Fruit fly (Drosophila melanogaster) whole organism, embryonic: ENCODE data around the gene Ndae1.

Experiments used
- Asciz ChIP-seq: fragments of 200-800 bp; sonication (Bioruptor generic); optimal IDR thresholded peaks from 2 replicates; lab custom pipeline; 2017; ENCODE audit warnings: missing biosample characterization, mild to moderate bottlenecking, missing genetic modification characterization, missing genetic modification reagents
- Atf6 ChIP-seq: fragments of 200-800 bp; sonication (Bioruptor generic); IDR thresholded peaks from 2 replicates; pipeline ENCODE4 v1.3.6; 2022; ENCODE audit warnings: missing biosample characterization, missing genetic modification characterization
- CG10654 ChIP-seq: fragments of 200-800 bp; sonication (Bioruptor generic); optimal IDR thresholded peaks from 2 replicates; lab custom pipeline; 2016; ENCODE audit warnings: missing biosample characterization, missing genetic modification characterization
- CG12071 ChIP-seq: fragments of 200-800 bp; sonication (Bioruptor generic); optimal IDR thresholded peaks from 3 replicates; lab custom pipeline; 2018; ENCODE audit warnings: missing biosample characterization, mild to moderate bottlenecking, missing genetic modification characterization
- CG12236 ChIP-seq: fragments of 200-800 bp; sonication (Bioruptor generic); optimal IDR thresholded peaks from 2 replicates; lab custom pipeline; 2016; ENCODE audit warnings: missing biosample characterization, missing genetic modification characterization
- CG12942 ChIP-seq: fragments of 200-800 bp; sonication (Bioruptor generic); optimal IDR thresholded peaks from 3 replicates; lab custom pipeline; 2016; ENCODE audit warnings: missing biosample characterization, missing genetic modification characterization
- CG13287 ChIP-seq: fragments of 200-800 bp; sonication (Bioruptor generic); IDR thresholded peaks from 2 replicates; pipeline ENCODE4 v1.3.6; 2022; ENCODE audit warnings: missing biosample characterization, missing genetic modification characterization; ENCODE audit not compliant: partially characterized antibody
- CG13624 ChIP-seq: fragments of 200-800 bp; sonication (Bioruptor generic); optimal IDR thresholded peaks from 2 replicates; lab custom pipeline; 2016; ENCODE audit warnings: missing biosample characterization, missing genetic modification characterization
- CG15479 ChIP-seq: fragments of 200-800 bp; sonication (Bioruptor generic); optimal IDR thresholded peaks from 3 replicates; lab custom pipeline; 2019; ENCODE audit warnings: missing biosample characterization, mild to moderate bottlenecking, missing genetic modification characterization, moderate library complexity
- CG16813 ChIP-seq: fragments of 200-800 bp; sonication (Bioruptor generic); IDR thresholded peaks from 3 replicates; pipeline ENCODE4 v1.3.6; 2022; ENCODE audit warnings: missing biosample characterization, missing genetic modification characterization; ENCODE audit not compliant: partially characterized antibody
- CG18599 ChIP-seq: fragments of 200-800 bp; sonication (Bioruptor generic); optimal IDR thresholded peaks from 3 replicates; lab custom pipeline; 2017; ENCODE audit warnings: missing biosample characterization, missing genetic modification characterization, mild to moderate bottlenecking, moderate library complexity, missing genetic modification reagents
- CG34376 ChIP-seq: fragments of 200-800 bp; sonication (Bioruptor generic); optimal IDR thresholded peaks from 2 replicates; lab custom pipeline; 2018; ENCODE audit warnings: missing biosample characterization, mild to moderate bottlenecking, missing genetic modification characterization
- CG34422 ChIP-seq: fragments of 200-800 bp; sonication (Bioruptor generic); IDR thresholded peaks from 3 replicates; pipeline ENCODE4 v1.3.6; 2022; ENCODE audit warnings: missing biosample characterization, missing genetic modification characterization
- CG6175 ChIP-seq: fragments of 200-800 bp; sonication (Bioruptor generic); IDR thresholded peaks from 3 replicates; pipeline ENCODE4 v1.3.6; 2022; ENCODE audit warnings: missing biosample characterization, missing genetic modification characterization
- CG6683 ChIP-seq: fragments of 200-800 bp; sonication (Bioruptor generic); optimal IDR thresholded peaks from 2 replicates; lab custom pipeline; 2017; ENCODE audit warnings: missing biosample characterization, mild to moderate bottlenecking, missing genetic modification characterization, missing genetic modification reagents
- CG6813 ChIP-seq: fragments of 200-800 bp; sonication (Bioruptor generic); optimal IDR thresholded peaks from 2 replicates; lab custom pipeline; 2017; ENCODE audit warnings: missing biosample characterization, missing genetic modification characterization, mild to moderate bottlenecking, moderate library complexity, missing genetic modification reagents
- CHES-1-like ChIP-seq: fragments of 200-800 bp; sonication (Bioruptor generic); optimal IDR thresholded peaks from 2 replicates; lab custom pipeline; 2016; ENCODE audit warnings: missing biosample characterization, missing genetic modification characterization
- Deaf1 ChIP-seq: fragments of 200-800 bp; optimal IDR thresholded peaks from 3 replicates; lab custom pipeline; 2019; ENCODE audit warnings: missing biosample characterization, mild to moderate bottlenecking, missing genetic modification characterization, moderate library complexity
- E2f1 ChIP-seq: fragments of 200-800 bp; sonication (Bioruptor generic); IDR thresholded peaks from 2 replicates; pipeline ENCODE4 v1.3.6; 2022; ENCODE audit warnings: missing biosample characterization, missing genetic modification characterization
- Ets97D ChIP-seq: fragments of 200-800 bp; sonication (Bioruptor generic); optimal IDR thresholded peaks from 3 replicates; lab custom pipeline; 2016; ENCODE audit warnings: missing biosample characterization, missing genetic modification characterization
- HHEX ChIP-seq: fragments of 200-800 bp; sonication (Bioruptor generic); optimal IDR thresholded peaks from 3 replicates; lab custom pipeline; 2017; ENCODE audit warnings: missing biosample characterization, mild to moderate bottlenecking, missing genetic modification characterization, missing genetic modification reagents
- Meics ChIP-seq: fragments of 200-800 bp; sonication (Bioruptor generic); optimal IDR thresholded peaks from 2 replicates; lab custom pipeline; 2017; ENCODE audit warnings: missing biosample characterization, mild to moderate bottlenecking, missing genetic modification characterization
- Opbp ChIP-seq: fragments of 200-800 bp; sonication (Bioruptor generic); IDR thresholded peaks from 3 replicates; pipeline ENCODE4 v1.3.6; 2022; ENCODE audit warnings: missing biosample characterization, missing genetic modification characterization; ENCODE audit not compliant: partially characterized antibody
- Poxn ChIP-seq: fragments of 200-800 bp; sonication (Bioruptor generic); IDR thresholded peaks from 2 replicates; pipeline ENCODE4 v1.3.6; 2022; ENCODE audit warnings: missing biosample characterization, missing genetic modification characterization
- Scr ChIP-seq: fragments of 200-800 bp; sonication (Bioruptor generic); IDR thresholded peaks from 2 replicates; pipeline ENCODE4 v1.3.6; 2022; ENCODE audit warnings: missing biosample characterization, missing genetic modification characterization; ENCODE audit not compliant: partially characterized antibody
- Side ChIP-seq: fragments of 200-800 bp; sonication (Bioruptor generic); optimal IDR thresholded peaks from 2 replicates; lab custom pipeline; 2016; ENCODE audit warnings: missing biosample characterization, missing genetic modification characterization
- abd-A ChIP-seq: fragments of 200-800 bp; sonication (Bioruptor generic); optimal IDR thresholded peaks from 3 replicates; lab custom pipeline; 2019; ENCODE audit warnings: missing biosample characterization, mild to moderate bottlenecking, missing genetic modification characterization, moderate library complexity
- amos ChIP-seq: fragments of 200-800 bp; sonication (Bioruptor generic); IDR thresholded peaks from 2 replicates; pipeline ENCODE4 v1.3.6; 2022; ENCODE audit warnings: missing biosample characterization, missing genetic modification characterization; ENCODE audit not compliant: partially characterized antibody
- bbx ChIP-seq: fragments of 200-800 bp; sonication (Bioruptor generic); IDR thresholded peaks from 2 replicates; pipeline ENCODE4 v1.3.6; 2022; ENCODE audit warnings: missing biosample characterization, missing genetic modification characterization; ENCODE audit not compliant: partially characterized antibody
- chinmo ChIP-seq: fragments of 200-800 bp; sonication (Bioruptor generic); IDR thresholded peaks from 4 replicates; pipeline ENCODE4 v1.3.6; 2022; ENCODE audit warnings: missing biosample characterization, missing genetic modification characterization; ENCODE audit not compliant: partially characterized antibody
- ci ChIP-seq: fragments of 200-800 bp; sonication (Bioruptor generic); IDR thresholded peaks from 3 replicates; pipeline ENCODE4 v1.3.6; 2022; ENCODE audit warnings: missing biosample characterization, missing genetic modification characterization
- croc ChIP-seq: fragments of 200-800 bp; sonication (Bioruptor generic); conservative IDR thresholded peaks from 3 replicates; pipeline ENCODE4 v1.3.6; 2022; ENCODE audit warnings: missing biosample characterization, missing genetic modification characterization
- crp ChIP-seq, 2 experiments: fragments of 200-800 bp; sonication (Bioruptor generic); optimal IDR thresholded peaks; 2 replicates in 1 of 2; 3 replicates in 1 of 2; lab custom pipeline; 2017; ENCODE audit warnings: missing biosample characterization in 2 of 2, missing genetic modification characterization in 2 of 2, mild to moderate bottlenecking in 1 of 2, moderate library complexity in 1 of 2
- dimm ChIP-seq: fragments of 200-800 bp; sonication (Bioruptor generic); IDR thresholded peaks from 2 replicates; pipeline ENCODE4 v1.3.6; 2022; ENCODE audit warnings: missing biosample characterization, missing genetic modification characterization
- en ChIP-seq: fragments of 200-800 bp; sonication (Bioruptor generic); optimal IDR thresholded peaks from 2 replicates; lab custom pipeline; 2016; ENCODE audit warnings: missing biosample characterization, missing genetic modification characterization
- ewg ChIP-seq: fragments of 200-800 bp; sonication (Bioruptor generic); optimal IDR thresholded peaks from 3 replicates; lab custom pipeline; 2017; ENCODE audit warnings: mild to moderate bottlenecking, missing biosample characterization, missing genetic modification reagents, missing genetic modification characterization
- grau ChIP-seq: fragments of 200-800 bp; optimal IDR thresholded peaks from 3 replicates; lab custom pipeline; 2019; ENCODE audit warnings: missing biosample characterization, mild to moderate bottlenecking, missing genetic modification characterization, moderate library complexity
- gro ChIP-seq: fragments of 200-800 bp; sonication (Bioruptor generic); optimal IDR thresholded peaks from 2 replicates; lab custom pipeline; 2016; ENCODE audit warnings: missing biosample characterization, missing genetic modification characterization
- gsb ChIP-seq: fragments of 200-800 bp; sonication (Bioruptor generic); IDR thresholded peaks from 2 replicates; pipeline ENCODE4 v1.3.6; 2022; ENCODE audit warnings: missing biosample characterization, missing genetic modification characterization
- kah ChIP-seq: fragments of 200-800 bp; sonication (Bioruptor generic); optimal IDR thresholded peaks from 2 replicates; lab custom pipeline; 2018; ENCODE audit warnings: missing biosample characterization, mild to moderate bottlenecking, missing genetic modification characterization
- klu ChIP-seq: fragments of 200-800 bp; sonication (Bioruptor generic); IDR thresholded peaks from 2 replicates; pipeline ENCODE4 v1.3.6; 2022; ENCODE audit warnings: missing biosample characterization, missing genetic modification characterization
- lab ChIP-seq: fragments of 200-800 bp; sonication (Bioruptor generic); optimal IDR thresholded peaks from 3 replicates; lab custom pipeline; 2017; ENCODE audit warnings: missing biosample characterization, missing genetic modification characterization, mild to moderate bottlenecking, moderate library complexity, missing genetic modification reagents
- odd ChIP-seq: fragments of 200-800 bp; sonication (Bioruptor generic); optimal IDR thresholded peaks from 2 replicates; lab custom pipeline; 2017; ENCODE audit warnings: missing biosample characterization, mild to moderate bottlenecking, missing genetic modification characterization
- p53 ChIP-seq: fragments of 200-800 bp; sonication (Bioruptor generic); optimal IDR thresholded peaks from 2 replicates; lab custom pipeline; 2016; ENCODE audit warnings: missing biosample characterization, missing genetic modification characterization
- pfk ChIP-seq: fragments of 200-800 bp; sonication (Bioruptor generic); optimal IDR thresholded peaks from 2 replicates; lab custom pipeline; 2018; ENCODE audit warnings: missing biosample characterization, mild to moderate bottlenecking, missing genetic modification characterization, moderate library complexity
- pum ChIP-seq: fragments of 200-800 bp; sonication (Bioruptor generic); optimal IDR thresholded peaks from 2 replicates; lab custom pipeline; 2016; ENCODE audit warnings: missing biosample characterization, missing genetic modification characterization
- repo ChIP-seq: fragments of 200-800 bp; sonication (Bioruptor generic); optimal IDR thresholded peaks from 2 replicates; lab custom pipeline; 2016; ENCODE audit warnings: missing biosample characterization, missing genetic modification characterization
- rib ChIP-seq: fragments of 200-800 bp; sonication (Bioruptor generic); IDR thresholded peaks from 2 replicates; pipeline ENCODE4 v1.3.6; 2022; ENCODE audit warnings: missing biosample characterization, missing genetic modification characterization
- sug ChIP-seq: fragments of 200-800 bp; optimal IDR thresholded peaks from 2 replicates; lab custom pipeline; 2019; ENCODE audit warnings: missing biosample characterization, mild to moderate bottlenecking, missing genetic modification characterization, moderate library complexity
- vfl ChIP-seq: fragments of 200-800 bp; sonication (Bioruptor generic); optimal IDR thresholded peaks from 2 replicates; lab custom pipeline; 2016; ENCODE audit warnings: missing biosample characterization, missing genetic modification characterization

Ndae1 gene

dm6 chr2L:7254712-7255183 lies 5.6 kb upstream of the Ndae1 start (continued):
- TF ChIP-seq E2f1 (GFP tag; lab: Robert Waterston, UW), result no peak
- peak; percentile 45 for TF ChIP-seq CG34376 (GFP tag; lab: Kevin White, UChicago)
- TF ChIP-seq odd, result no peak
- no peak for TF ChIP-seq repo (GFP tag; lab: Kevin White, UChicago)
- TF ChIP-seq Atf6 (GFP tag; lab: Robert Waterston, UW), result 0 out of 2 replicates have a peak, but pooled peaks have one; percentile 39
- no peak for TF ChIP-seq vfl (GFP tag; lab: Kevin White, UChicago)
- peak; percentile 44 for TF ChIP-seq CG13287 (GFP tag; lab: Robert Waterston, UW)
- no peak for TF ChIP-seq CHES-1-like (GFP tag; lab: Kevin White, UChicago)
- peak; percentile 49 for TF ChIP-seq Ets97D (GFP tag; lab: Kevin White, UChicago)
- no peak for TF ChIP-seq crp (GFP tag; optimal IDR thresholded peaks at IDR 0.05; lab: Kevin White, UChicago)
- no peak for TF ChIP-seq CG12942 (GFP tag; lab: Kevin White, UChicago)
- TF ChIP-seq ewg (GFP tag; lab: Kevin White, UChicago), result no peak
- peak; percentile 30 for TF ChIP-seq CG12071 (GFP tag; lab: Kevin White, UChicago)
- TF ChIP-seq lab (GFP tag; lab: Kevin White, UChicago), result peak; percentile 52
- TF ChIP-seq CG6175 (GFP tag; lab: Robert Waterston, UW), result no peak
- no peak for TF ChIP-seq gro (GFP tag; lab: Kevin White, UChicago)
- TF ChIP-seq bbx, result no peak
- TF ChIP-seq dimm (GFP tag; lab: Robert Waterston, UW), result no peak
- TF ChIP-seq gsb, result no peak
- TF ChIP-seq amos (GFP tag; lab: Robert Waterston, UW), result peak; percentile 53; the same call in 1 of the 2 replicates
- TF ChIP-seq Meics, result peak; percentile 13
- peak; percentile 69 for TF ChIP-seq grau (tag; lab: Kevin White, UChicago)
- no peak for TF ChIP-seq CG15479 (GFP tag; lab: Kevin White, UChicago)
- no peak for TF ChIP-seq Asciz
- no peak for TF ChIP-seq pum
- no peak for TF ChIP-seq CG13624
- TF ChIP-seq croc (GFP tag; lab: Robert Waterston, UW), result no peak
- no peak for TF ChIP-seq rib (GFP tag; lab: Robert Waterston, UW)
- peak; percentile 30; the same call in 1 of the 3 replicates for TF ChIP-seq CG16813 (GFP tag; lab: Robert Waterston, UW)
- TF ChIP-seq Deaf1, result peak; percentile 77
- peak; percentile 6 for TF ChIP-seq CG18599
- no peak for TF ChIP-seq abd-A (tag; lab: Kevin White, UChicago)
- TF ChIP-seq CG6813 (GFP tag; lab: Kevin White, UChicago), result no peak
- TF ChIP-seq Scr, result peak; percentile 24; the same call in 1 of the 2 replicates
- TF ChIP-seq CG6683 (GFP tag; lab: Kevin White, UChicago), result no peak
- TF ChIP-seq en (GFP tag; lab: Kevin White, UChicago), result no peak
- no peak for TF ChIP-seq Side
- no peak for TF ChIP-seq Poxn
- peak; percentile 30 for TF ChIP-seq HHEX (GFP tag; lab: Kevin White, UChicago)
- TF ChIP-seq sug (tag; lab: Kevin White, UChicago), result peak; percentile 53
- no peak for TF ChIP-seq Opbp (GFP tag; lab: Robert Waterston, UW)
- no peak for TF ChIP-seq klu (GFP tag; lab: Robert Waterston, UW)
- TF ChIP-seq kah (GFP tag; lab: Kevin White, UChicago), result no peak
- TF ChIP-seq p53 (GFP tag; lab: Kevin White, UChicago), result no peak
- TF ChIP-seq CG12236, result no peak
- no peak for TF ChIP-seq CG10654 (GFP tag; lab: Kevin White, UChicago)
- no peak for TF ChIP-seq ci
- TF ChIP-seq CG34422 (GFP tag; lab: Robert Waterston, UW), result no peak
- TF ChIP-seq chinmo (GFP tag; lab: Robert Waterston, UW), result peak; percentile 89; the same call in 2 of the 4 replicates
- no peak for TF ChIP-seq pfk (GFP tag; lab: Kevin White, UChicago)
